Fruit fly (Drosophila melanogaster) whole organism, embryonic: ENCODE measurements around the gene Pex7.

Experiments
- CG10543 ChIP-seq: fragments of 200-800 bp; sonication (Bioruptor generic); optimal IDR thresholded peaks from 3 replicates; lab custom pipeline; 2017; ENCODE audit warnings: missing biosample characterization, mild to moderate bottlenecking, missing genetic modification characterization, moderate library complexity
- CG11093 ChIP-seq: fragments of 200-800 bp; sonication (Bioruptor generic); IDR thresholded peaks from 3 replicates; pipeline ENCODE4 v1.3.6; 2022; ENCODE audit warnings: missing biosample characterization, missing genetic modification characterization
- CG11456 ChIP-seq: fragments of 200-800 bp; sonication (Bioruptor generic); IDR thresholded peaks from 3 replicates; pipeline ENCODE4 v1.3.6; 2022; ENCODE audit warnings: missing biosample characterization, missing genetic modification characterization
- CG11504 ChIP-seq: fragments of 200-800 bp; sonication (Bioruptor generic); optimal IDR thresholded peaks from 3 replicates; lab custom pipeline; 2019; ENCODE audit warnings: missing biosample characterization, mild to moderate bottlenecking, missing genetic modification characterization, moderate library complexity
- CG12659 ChIP-seq: fragments of 200-800 bp; sonication (Bioruptor generic); optimal IDR thresholded peaks from 3 replicates; lab custom pipeline; 2017; ENCODE audit warnings: mild to moderate bottlenecking, missing biosample characterization, missing genetic modification reagents, missing genetic modification characterization
- CG17361 ChIP-seq: fragments of 200-800 bp; sonication (Bioruptor generic); IDR thresholded peaks from 3 replicates; pipeline ENCODE4 v1.3.6; 2022; ENCODE audit warnings: missing biosample characterization, missing genetic modification characterization
- CG18599 ChIP-seq: fragments of 200-800 bp; sonication (Bioruptor generic); optimal IDR thresholded peaks from 3 replicates; lab custom pipeline; 2017; ENCODE audit warnings: missing biosample characterization, missing genetic modification characterization, mild to moderate bottlenecking, moderate library complexity, missing genetic modification reagents
- CG31224 ChIP-seq: fragments of 200-800 bp; sonication (Bioruptor generic); IDR thresholded peaks from 2 replicates; pipeline ENCODE4 v1.3.6; 2022; ENCODE audit warnings: missing biosample characterization, missing genetic modification characterization
- CG33557 ChIP-seq: fragments of 200-800 bp; sonication (Bioruptor generic); optimal IDR thresholded peaks from 2 replicates; lab custom pipeline; 2019; ENCODE audit warnings: missing biosample characterization, mild to moderate bottlenecking, missing genetic modification characterization, moderate library complexity
- CG34376 ChIP-seq: fragments of 200-800 bp; sonication (Bioruptor generic); optimal IDR thresholded peaks from 2 replicates; lab custom pipeline; 2018; ENCODE audit warnings: missing biosample characterization, mild to moderate bottlenecking, missing genetic modification characterization
- CG3995 ChIP-seq: fragments of 200-800 bp; sonication (Bioruptor generic); optimal IDR thresholded peaks from 3 replicates; lab custom pipeline; 2016; ENCODE audit warnings: missing biosample characterization, missing genetic modification characterization
- CG6683 ChIP-seq: fragments of 200-800 bp; sonication (Bioruptor generic); optimal IDR thresholded peaks from 2 replicates; lab custom pipeline; 2017; ENCODE audit warnings: missing biosample characterization, mild to moderate bottlenecking, missing genetic modification characterization, missing genetic modification reagents
- CG7357 ChIP-seq: fragments of 200-800 bp; sonication (Bioruptor generic); IDR thresholded peaks from 3 replicates; pipeline ENCODE4 v1.3.6; 2022; ENCODE audit warnings: missing biosample characterization, missing genetic modification characterization
- CG7372 ChIP-seq: fragments of 200-800 bp; sonication (Bioruptor generic); IDR thresholded peaks from 2 replicates; pipeline ENCODE4 v1.3.6; 2022; ENCODE audit warnings: missing biosample characterization, missing genetic modification characterization
- CG9932 ChIP-seq: fragments of 200-800 bp; sonication (Bioruptor generic); IDR thresholded peaks from 2 replicates; pipeline ENCODE4 v1.3.6; 2022; ENCODE audit warnings: missing biosample characterization, missing genetic modification characterization
- Ets65A ChIP-seq: fragments of 200-800 bp; sonication (Bioruptor generic); peaks from one replicate; lab custom pipeline; 2016; ENCODE audit warnings: missing biosample characterization, missing genetic modification characterization
- Hmr ChIP-seq: fragments of 200-800 bp; sonication (Bioruptor generic); optimal IDR thresholded peaks from 3 replicates; lab custom pipeline; 2017; ENCODE audit warnings: mild to moderate bottlenecking, missing biosample characterization, missing genetic modification reagents, missing genetic modification characterization
- Mrtf ChIP-seq: fragments of 200-800 bp; sonication (Bioruptor generic); IDR thresholded peaks from 3 replicates; pipeline ENCODE4 v1.3.6; 2022; ENCODE audit warnings: missing biosample characterization, missing genetic modification characterization
- NC2β ChIP-seq: fragments of 200-800 bp; sonication (Bioruptor generic); optimal IDR thresholded peaks from 2 replicates; lab custom pipeline; 2016; ENCODE audit warnings: missing biosample characterization, missing genetic modification characterization
- NK7.1 ChIP-seq: fragments of 200-800 bp; sonication (Bioruptor generic); optimal IDR thresholded peaks from 3 replicates; lab custom pipeline; 2016; ENCODE audit warnings: missing biosample characterization, missing genetic modification characterization
- Poxn ChIP-seq: fragments of 200-800 bp; sonication (Bioruptor generic); IDR thresholded peaks from 2 replicates; pipeline ENCODE4 v1.3.6; 2022; ENCODE audit warnings: missing biosample characterization, missing genetic modification characterization
- Rx ChIP-seq: fragments of 200-800 bp; sonication (Bioruptor generic); IDR thresholded peaks from 2 replicates; pipeline ENCODE4 v1.3.6; 2022; ENCODE audit warnings: missing biosample characterization, missing genetic modification characterization
- Spps ChIP-seq: fragments of 200-800 bp; sonication (Bioruptor generic); optimal IDR thresholded peaks from 2 replicates; lab custom pipeline; 2018; ENCODE audit warnings: missing biosample characterization, mild to moderate bottlenecking, missing genetic modification characterization
- Taf1 ChIP-seq: fragments of 200-800 bp; sonication (Bioruptor generic); IDR thresholded peaks from 2 replicates; pipeline ENCODE4 v1.3.6; 2022; ENCODE audit warnings: missing biosample characterization, missing genetic modification characterization
- bcd ChIP-seq: fragments of 200-800 bp; sonication (Bioruptor generic); optimal IDR thresholded peaks from 2 replicates; lab custom pipeline; 2017; ENCODE audit warnings: missing biosample characterization, mild to moderate bottlenecking, missing genetic modification characterization
- caup ChIP-seq: fragments of 200-800 bp; sonication (Bioruptor generic); optimal IDR thresholded peaks from 3 replicates; lab custom pipeline; 2017; ENCODE audit warnings: missing biosample characterization, mild to moderate bottlenecking, missing genetic modification characterization, moderate library complexity; ENCODE audit not compliant: severe bottlenecking
- chinmo ChIP-seq: fragments of 200-800 bp; sonication (Bioruptor generic); IDR thresholded peaks from 4 replicates; pipeline ENCODE4 v1.3.6; 2022; ENCODE audit warnings: missing biosample characterization, missing genetic modification characterization; ENCODE audit not compliant: partially characterized antibody
- crp ChIP-seq, 2 experiments: fragments of 200-800 bp; sonication (Bioruptor generic); optimal IDR thresholded peaks; 2 replicates in 1 of 2; 3 replicates in 1 of 2; lab custom pipeline; 2017; ENCODE audit warnings: missing biosample characterization in 2 of 2, missing genetic modification characterization in 2 of 2, mild to moderate bottlenecking in 1 of 2, moderate library complexity in 1 of 2
- cwo ChIP-seq: fragments of 200-800 bp; sonication (Bioruptor generic); optimal IDR thresholded peaks from 3 replicates; lab custom pipeline; 2017; ENCODE audit warnings: missing biosample characterization, missing genetic modification characterization, mild to moderate bottlenecking, moderate library complexity, missing genetic modification reagents
- dati ChIP-seq: fragments of 200-800 bp; sonication (Bioruptor generic); IDR thresholded peaks from 2 replicates; pipeline ENCODE4 v1.3.6; 2022; ENCODE audit warnings: missing biosample characterization, missing genetic modification characterization
- dm ChIP-seq: fragments of 200-800 bp; sonication (Bioruptor generic); optimal IDR thresholded peaks from 3 replicates; lab custom pipeline; 2016; ENCODE audit warnings: missing biosample characterization, missing genetic modification characterization
- dmrt11E ChIP-seq: fragments of 200-800 bp; sonication (Bioruptor generic); optimal IDR thresholded peaks from 3 replicates; lab custom pipeline; 2018; ENCODE audit warnings: missing biosample characterization, mild to moderate bottlenecking, missing genetic modification characterization, moderate library complexity
- dysf ChIP-seq: fragments of 200-800 bp; sonication (Bioruptor generic); IDR thresholded peaks from 3 replicates; pipeline ENCODE4 v1.3.6; 2022; ENCODE audit warnings: missing biosample characterization, missing genetic modification characterization
- eve ChIP-seq, 2 experiments: fragments of >200 bp; optimal IDR thresholded peaks; 2 replicates each; lab custom pipeline; 2017; ENCODE audit warnings: missing biosample characterization in 2 of 2, missing genetic modification characterization in 2 of 2
- eyg ChIP-seq: fragments of 200-800 bp; sonication (Bioruptor generic); optimal IDR thresholded peaks from 3 replicates; lab custom pipeline; 2016; ENCODE audit warnings: missing biosample characterization, missing genetic modification characterization
- gt ChIP-seq: fragments of 200-800 bp; sonication (Bioruptor generic); IDR thresholded peaks from 2 replicates; pipeline ENCODE4 v1.3.6; 2022; ENCODE audit warnings: missing biosample characterization, missing genetic modification characterization
- ken ChIP-seq: fragments of 200-800 bp; sonication (Bioruptor generic); IDR thresholded peaks from 3 replicates; pipeline ENCODE4 v1.3.6; 2022; ENCODE audit warnings: missing biosample characterization, missing genetic modification characterization
- lov ChIP-seq, 2 experiments: fragments of 200-800 bp in 1 of 2; fragments of >200 bp in 1 of 2; sonication (Bioruptor generic) in 1 of 2; IDR thresholded peaks in 1 of 2; optimal IDR thresholded peaks in 1 of 2; 2 replicates in 1 of 2; 3 replicates in 1 of 2; pipeline versions ENCODE4 v1.3.6 to Lab custom; 2017 to 2022; ENCODE audit warnings: missing biosample characterization in 1 of 2, missing genetic modification characterization in 1 of 2
- maf-S ChIP-seq: fragments of 200-800 bp; sonication (Bioruptor generic); optimal IDR thresholded peaks from 2 replicates; lab custom pipeline; 2016; ENCODE audit warnings: missing biosample characterization, missing genetic modification characterization
- mld ChIP-seq: fragments of 200-800 bp; sonication (Bioruptor generic); IDR thresholded peaks from 3 replicates; pipeline ENCODE4 v1.3.6; 2022; ENCODE audit warnings: missing biosample characterization, missing genetic modification characterization; ENCODE audit not compliant: partially characterized antibody
- nau ChIP-seq: fragments of 200-800 bp; sonication (Bioruptor generic); optimal IDR thresholded peaks from 3 replicates; lab custom pipeline; 2017; ENCODE audit warnings: missing biosample characterization, mild to moderate bottlenecking, missing genetic modification characterization, missing genetic modification reagents
- nom ChIP-seq: fragments of 200-800 bp; sonication (Bioruptor generic); optimal IDR thresholded peaks from 2 replicates; lab custom pipeline; 2017; ENCODE audit warnings: missing biosample characterization, missing genetic modification characterization, mild to moderate bottlenecking, moderate library complexity, missing genetic modification reagents
- pan ChIP-seq, 4 experiments: fragments of >200 bp in 3 of 4; fragments of 200-800 bp in 1 of 4; sonication (Bioruptor generic) in 1 of 4; optimal IDR thresholded peaks in 3 of 4; IDR thresholded peaks in 1 of 4; 2 replicates each; pipeline versions ENCODE4 v1.3.6 to Lab custom; 2017 to 2022; ENCODE audit warnings: missing biosample characterization in 2 of 4, missing genetic modification characterization in 2 of 4, mixed read lengths in 1 of 4
- row ChIP-seq: fragments of 200-800 bp; sonication (Bioruptor generic); IDR thresholded peaks from 3 replicates; pipeline ENCODE4 v1.3.6; 2022; ENCODE audit warnings: missing biosample characterization, missing genetic modification characterization
- sd ChIP-seq: fragments of 200-800 bp; sonication (Bioruptor generic); optimal IDR thresholded peaks from 3 replicates; lab custom pipeline; 2018; ENCODE audit warnings: missing biosample characterization, mild to moderate bottlenecking, missing genetic modification characterization, moderate library complexity
- slbo ChIP-seq: fragments of 200-800 bp; sonication (Bioruptor generic); IDR thresholded peaks from 2 replicates; pipeline ENCODE4 v1.3.6; 2022; ENCODE audit warnings: missing biosample characterization, missing genetic modification characterization
- sug ChIP-seq: fragments of 200-800 bp; optimal IDR thresholded peaks from 2 replicates; lab custom pipeline; 2019; ENCODE audit warnings: missing biosample characterization, mild to moderate bottlenecking, missing genetic modification characterization, moderate library complexity
- vvl ChIP-seq: fragments of 200-800 bp; sonication (Bioruptor generic); IDR thresholded peaks from 2 replicates; pipeline ENCODE4 v1.3.6; 2022; ENCODE audit warnings: missing biosample characterization, missing genetic modification characterization

Pex7 gene

dm6 chr3L:8688694-8689291 is 41.8 kb downstream of the Pex7 start (continued):
- TF ChIP-seq vvl (GFP tag; lab: Robert Waterston, UW) (peak; percentile 40; the same call in 1 of the 2 replicates), dati (GFP tag; lab: Robert Waterston, UW) (no peak), CG33557 (GFP tag; lab: Kevin White, UChicago) (no peak), CG12659 (GFP tag; lab: Kevin White, UChicago) (no peak), Mrtf (GFP tag; lab: Robert Waterston, UW) (0 out of 3 replicates have a peak, but pooled peaks have one; percentile 34), lov (optimal IDR thresholded peaks at IDR 0.05; lab: Kevin White, UChicago) (no peak), lov (GFP tag; IDR thresholded peaks at IDR 0.05; lab: Robert Waterston, UW) (no peak), CG7357 (no peak), CG10543 (GFP tag; lab: Kevin White, UChicago) (peak; percentile 18), crp (GFP tag; optimal IDR thresholded peaks at IDR 0.05; lab: Kevin White, UChicago) (no peak), Poxn (GFP tag; lab: Robert Waterston, UW) (no peak), CG6683 (GFP tag; lab: Kevin White, UChicago) (no peak), eyg (peak; percentile 15), Ets65A (GFP tag; lab: Kevin White, UChicago) (peak; percentile 68), CG3995 (peak; percentile 90), Spps (tag; lab: Kevin White, UChicago) (no peak), ken (GFP tag; lab: Robert Waterston, UW) (no peak), CG7372 (GFP tag; lab: Robert Waterston, UW) (peak; percentile 32; the same call in 1 of the 2 replicates), NK7.1 (GFP tag; lab: Kevin White, UChicago) (no peak), dmrt11E (tag; lab: Kevin White, UChicago) (no peak), dm (GFP tag; lab: Kevin White, UChicago) (no peak), Rx (GFP tag; lab: Robert Waterston, UW) (no peak), CG31224 (GFP tag; lab: Robert Waterston, UW) (0 out of 2 replicates have a peak, but pooled peaks have one; percentile 12), CG9932 (GFP tag; lab: Robert Waterston, UW) (0 out of 2 replicates have a peak, but pooled peaks have one; percentile 7), Hmr (GFP tag; lab: Kevin White, UChicago) (peak; percentile 11), maf-S (GFP tag; lab: Kevin White, UChicago) (no peak), sd (peak; percentile 17), sug (tag; lab: Kevin White, UChicago) (peak; percentile 6), slbo (peak; percentile 15; the same call in 1 of the 2 replicates), CG34376 (GFP tag; lab: Kevin White, UChicago) (peak; percentile 28), chinmo (peak; percentile 76; the same call in 1 of the 4 replicates), nau (no peak), pan (optimal IDR thresholded peaks at IDR 0.05; lab: Kevin White, UChicago) (no peak), pan (GFP tag; optimal IDR thresholded peaks at IDR 0.05 in 1 of 2, IDR thresholded peaks at IDR 0.05 in 1 of 2) (peak in 1 of 2 experiments; percentile 24), mld (GFP tag; lab: Robert Waterston, UW) (no peak), eve (GFP tag; optimal IDR thresholded peaks at IDR 0.05; lab: Kevin White, UChicago) (no peak), Taf1 (GFP tag; lab: Robert Waterston, UW) (no peak), CG11504 (tag; lab: Kevin White, UChicago) (no peak), cwo (GFP tag; lab: Kevin White, UChicago) (peak; percentile 40), CG11456 (GFP tag; lab: Robert Waterston, UW) (0 out of 3 replicates have a peak, but pooled peaks have one; percentile 37), row (GFP tag; lab: Robert Waterston, UW) (0 out of 3 replicates have a peak, but pooled peaks have one; percentile 15), CG11093 (no peak), bcd (GFP tag; lab: Kevin White, UChicago) (no peak), caup (GFP tag; lab: Kevin White, UChicago) (peak; percentile 4), CG17361 (no peak), dysf (GFP tag; lab: Robert Waterston, UW) (peak; percentile 15; the same call in 1 of the 3 replicates), NC2β (GFP tag; lab: Kevin White, UChicago) (no peak), gt (GFP tag; lab: Robert Waterston, UW) (no peak), CG18599 (GFP tag; lab: Kevin White, UChicago) (peak; percentile 26), nom (peak; percentile 5)
